Fruit fly (Drosophila melanogaster): ENCODE data around the gene Tom70.

Tom70 gene

dm6 chr2L:12011682-12012655 lies 26.3 kb downstream of the Tom70 start (continued):
- TF ChIP-seq CG16779 (tag; optimal IDR thresholded peaks at IDR 0.05) = peak; percentile 53
- TF ChIP-seq eg (GFP tag; IDR thresholded peaks at IDR 0.05) = no peak
- peak; percentile 72 for TF ChIP-seq CG3032 (tag; optimal IDR thresholded peaks at IDR 0.05)
- peak; percentile 83 for TF ChIP-seq Sox102F (GFP tag; optimal IDR thresholded peaks at IDR 0.05)
- no peak for TF ChIP-seq Sox15 (GFP tag; optimal IDR thresholded peaks at IDR 0.05)
- no peak for TF ChIP-seq fd85E (GFP tag; optimal IDR thresholded peaks at IDR 0.05)
- TF ChIP-seq CG8319 (GFP tag; optimal IDR thresholded peaks at IDR 0.05) = peak; percentile 40
- TF ChIP-seq esn (GFP tag; optimal IDR thresholded peaks at IDR 0.05) = peak; percentile 82
- peak; percentile 39 for TF ChIP-seq CG6276 (GFP tag; optimal IDR thresholded peaks at IDR 0.05)
- TF ChIP-seq dac (GFP tag; optimal IDR thresholded peaks at IDR 0.05) = peak; percentile 27

- TF ChIP-seq ss (GFP tag; optimal IDR thresholded peaks at IDR 0.05) (peak; percentile 88 to 94), CG16779 (tag; optimal IDR thresholded peaks at IDR 0.05) (peak; percentile 93), eg (GFP tag; IDR thresholded peaks at IDR 0.05) (no peak), achi (GFP tag; optimal IDR thresholded peaks at IDR 0.05) (peak; percentile 91), CG31627 (GFP tag; optimal IDR thresholded peaks at IDR 0.05) (peak; percentile 88), CG6276 (GFP tag; optimal IDR thresholded peaks at IDR 0.05) (peak; percentile 95), CG3032 (tag; optimal IDR thresholded peaks at IDR 0.05) (peak; percentile 95), dac (GFP tag; optimal IDR thresholded peaks at IDR 0.05) (peak; percentile 78), acj6 (GFP tag; optimal IDR thresholded peaks at IDR 0.05) (peak; percentile 90), esn (GFP tag; optimal IDR thresholded peaks at IDR 0.05) (peak; percentile 93), svp (GFP tag) (peak; percentile 93), Ets96B (tag; optimal IDR thresholded peaks at IDR 0.05) (peak; percentile 93), Hr38 (GFP tag; optimal IDR thresholded peaks at IDR 0.05) (peak; percentile 48), Lpt (GFP tag; optimal IDR thresholded peaks at IDR 0.05) (peak; percentile 74), fkh (GFP tag; optimal IDR thresholded peaks at IDR 0.05) (peak; percentile 6), CG15336 (GFP tag; IDR thresholded peaks at IDR 0.05) (no peak), CG11762 (GFP tag; optimal IDR thresholded peaks at IDR 0.05; ENCODE audit: insufficient read depth) (peak; percentile 87), Met (GFP tag; optimal IDR thresholded peaks at IDR 0.05) (peak; percentile 91), Eip78C (GFP tag) (peak; percentile 97), spab (GFP tag; optimal IDR thresholded peaks at IDR 0.05) (peak; percentile 90), Blimp-1 (GFP tag; optimal IDR thresholded peaks at IDR 0.05) (peak; percentile 79), CG7368 (GFP tag; optimal IDR thresholded peaks at IDR 0.05) (peak; percentile 82), lz (GFP tag; optimal IDR thresholded peaks at IDR 0.05) (peak; percentile 92), vri (GFP tag; optimal IDR thresholded peaks at IDR 0.05) (no peak), CG6792 (GFP tag; optimal IDR thresholded peaks at IDR 0.05) (peak; percentile 87), CG6163 (GFP tag; IDR thresholded peaks at IDR 0.05) (no peak), dsx (GFP tag; optimal IDR thresholded peaks at IDR 0.05; ENCODE audit: poor library complexity, severe bottlenecking) (no peak), CG1621 (tag; optimal IDR thresholded peaks at IDR 0.05) (peak; percentile 82), salr (GFP tag; optimal IDR thresholded peaks at IDR 0.05) (peak; percentile 55 to 89), CG4318 (GFP tag; optimal IDR thresholded peaks at IDR 0.05) (peak; percentile 87), CG3919 (GFP tag; optimal IDR thresholded peaks at IDR 0.05) (peak; percentile 90), fd59A (GFP tag; optimal IDR thresholded peaks at IDR 0.05) (peak; percentile 88), CG6808 (GFP tag; optimal IDR thresholded peaks at IDR 0.05) (peak; percentile 96), Sox14 (GFP tag; optimal IDR thresholded peaks at IDR 0.05) (peak; percentile 90), Smox (GFP tag; optimal IDR thresholded peaks at IDR 0.05) (peak; percentile 90), CG34406 (GFP tag; optimal IDR thresholded peaks at IDR 0.05) (peak; percentile 91), Sox102F (GFP tag; optimal IDR thresholded peaks at IDR 0.05) (peak; percentile 86), CG10669 (GFP tag; optimal IDR thresholded peaks at IDR 0.05) (peak; percentile 93), Eip75B (GFP tag; optimal IDR thresholded peaks at IDR 0.05) (peak; percentile 84), Hr4 (GFP tag; optimal IDR thresholded peaks at IDR 0.05) (peak; percentile 93), CG9139 (GFP tag; optimal IDR thresholded peaks at IDR 0.05) (peak; percentile 79)
Measured at dm6 chr2L:12010877-12011666, 27.2 kb downstream of the Tom70 start.

Measured in whole organism, prepupa.